Worm (Caenorhabditis elegans) whole organism, midembryonic: ENCODE measurements around the gene snb-5.

Experiments
- T22C8.4 ChIP-seq: fragments of 200-800 bp; sonication (Bioruptor generic); IDR thresholded peaks from 2 replicates; pipeline ENCODE4 v1.3.6; 2022; ENCODE audit warnings: missing genetic modification characterization, missing compliant biosample characterization
- cog-1 ChIP-seq: sonication (generic microtip); optimal IDR thresholded peaks from 2 replicates; lab custom pipeline; 2016; ENCODE audit warnings: missing genetic modification characterization, missing compliant biosample characterization
- flt-1 ChIP-seq: fragments of 200-800 bp; sonication (Bioruptor generic); IDR thresholded peaks from 2 replicates; pipeline ENCODE4 v1.3.6; 2022; ENCODE audit warnings: missing genetic modification characterization, missing compliant biosample characterization
- ref-1 ChIP-seq: fragments of 200-800 bp; sonication (Bioruptor generic); conservative IDR thresholded peaks from 2 replicates; pipeline ENCODE4 v1.3.6; 2022; ENCODE audit warnings: missing genetic modification reagents, missing genetic modification characterization, missing compliant biosample characterization

DNA sequence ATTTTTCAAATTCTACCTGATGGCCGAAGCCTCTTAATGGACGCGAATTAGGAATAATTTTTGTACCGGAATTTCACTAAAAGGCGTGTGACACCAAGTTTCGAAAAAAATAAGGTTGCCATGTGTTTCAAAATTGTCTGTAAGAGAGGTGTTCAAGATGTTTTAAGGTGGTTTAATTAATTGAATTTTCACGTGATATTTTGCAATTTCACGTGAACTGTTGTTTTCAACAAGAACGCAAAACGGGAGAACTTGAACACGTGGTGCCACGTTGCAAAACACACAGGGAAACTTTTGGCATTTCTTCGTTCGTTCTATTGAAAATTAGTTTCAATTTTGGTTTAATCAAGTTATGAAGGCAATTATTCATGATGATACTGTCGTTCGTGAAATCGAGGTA is 21.3 kb upstream of the snb-5 start, which contains the start of gene spc-2:
- TF ChIP-seq flt-1 (GFP tag; lab: Robert Waterston, UW) (no peak), cog-1 (tag; lab: Kevin White, UChicago) (no peak), ref-1 (GFP tag; lab: Robert Waterston, UW) (no peak), T22C8.4 (no peak)
